Worm (Caenorhabditis elegans) whole organism, L2 larva: Measurements from ENCODE around the gene Y75B12B.13.
"Not testable (repeated sequence)": the region's sequence is repeated elsewhere in the genome, so short reads cannot be mapped to it uniquely, and the experiment has no call there.

ENCODE experiments used
- F13H6.1 ChIP-seq: sonication (generic microtip); optimal IDR thresholded peaks from 2 replicates; lab custom pipeline; 2016; ENCODE audit warnings: missing genetic modification characterization, missing compliant biosample characterization
- Y55F3AM.14 ChIP-seq: fragments of 200-800 bp; sonication (Bioruptor generic); optimal IDR thresholded peaks from 2 replicates; lab custom pipeline; 2018; ENCODE audit warnings: mild to moderate bottlenecking, missing genetic modification characterization, missing compliant biosample characterization
- ZK546.5 ChIP-seq: sonication (generic microtip); optimal IDR thresholded peaks from 2 replicates; lab custom pipeline; 2017; ENCODE audit warnings: missing biosample characterization, missing genetic modification characterization
- alr-1 ChIP-seq: fragments of 150-350 bp; optimal IDR thresholded peaks from 2 replicates; lab custom pipeline; 2014; ENCODE audit warnings: missing biosample characterization, missing genetic modification characterization
- aly-2 ChIP-seq: fragments of 150-350 bp; optimal IDR thresholded peaks from 2 replicates; lab custom pipeline; 2014; ENCODE audit warnings: missing biosample characterization, missing genetic modification characterization
- ama-1 ChIP-seq: fragments of 150-350 bp; optimal IDR thresholded peaks from 2 replicates; lab custom pipeline; 2018; ENCODE audit warnings: inconsistent platforms
- ceh-82 ChIP-seq: fragments of 150-350 bp; optimal IDR thresholded peaks from 2 replicates; lab custom pipeline; 2014; ENCODE audit warnings: missing biosample characterization, missing genetic modification characterization
- dmd-4 ChIP-seq: sonication (generic microtip); optimal IDR thresholded peaks from 2 replicates; lab custom pipeline; 2017; ENCODE audit warnings: missing biosample characterization, missing genetic modification characterization
- egl-27 ChIP-seq: sonication (generic microtip); optimal IDR thresholded peaks from 3 replicates; lab custom pipeline; 2017; ENCODE audit warnings: missing biosample characterization, missing genetic modification reagents, missing genetic modification characterization
- elt-1 ChIP-seq: fragments of 150-350 bp; optimal IDR thresholded peaks from 2 replicates; lab custom pipeline; 2014; ENCODE audit warnings: missing biosample characterization, missing genetic modification characterization
- gmeb-1 ChIP-seq: fragments of 150-350 bp; optimal IDR thresholded peaks from 2 replicates; lab custom pipeline; 2014; ENCODE audit warnings: missing biosample characterization, missing genetic modification characterization
- lin-11 ChIP-seq: fragments of 150-350 bp; sonication (generic microtip); optimal IDR thresholded peaks from 2 replicates; lab custom pipeline; 2014; ENCODE audit warnings: missing biosample characterization, missing genetic modification characterization, inconsistent platforms, mixed read lengths
- lin-13 ChIP-seq: fragments of 150-350 bp; optimal IDR thresholded peaks from 2 replicates; lab custom pipeline; 2014; ENCODE audit warnings: missing biosample characterization, missing genetic modification reagents, missing genetic modification characterization
- lin-39 ChIP-seq: fragments of 150-350 bp; optimal IDR thresholded peaks from 2 replicates; lab custom pipeline; 2014; ENCODE audit warnings: missing biosample characterization, missing genetic modification reagents, missing genetic modification characterization
- mab-5 ChIP-seq: fragments of 150-350 bp; optimal IDR thresholded peaks from 2 replicates; lab custom pipeline; 2014; ENCODE audit warnings: missing biosample characterization, missing genetic modification characterization
- mdl-1 ChIP-seq, 2 experiments: fragments of 150-350 bp in 1 of 2; sonication (generic microtip) in 1 of 2; optimal IDR thresholded peaks; 2 replicates each; lab custom pipeline; 2017; ENCODE audit warnings: missing biosample characterization in 2 of 2, missing genetic modification characterization in 2 of 2
- nhr-11 ChIP-seq: fragments of 150-350 bp; optimal IDR thresholded peaks from 2 replicates; lab custom pipeline; 2014; ENCODE audit warnings: missing biosample characterization, missing genetic modification characterization
- nhr-12 ChIP-seq: fragments of 150-350 bp; optimal IDR thresholded peaks from 2 replicates; lab custom pipeline; 2014; ENCODE audit warnings: missing biosample characterization, missing genetic modification characterization
- nhr-21 ChIP-seq: fragments of 150-350 bp; optimal IDR thresholded peaks from 2 replicates; lab custom pipeline; 2014; ENCODE audit warnings: missing biosample characterization, missing genetic modification characterization
- nhr-23 ChIP-seq: fragments of 150-350 bp; optimal IDR thresholded peaks from 2 replicates; lab custom pipeline; 2014; ENCODE audit warnings: missing biosample characterization, missing genetic modification reagents, missing genetic modification characterization
- nhr-25 ChIP-seq: fragments of 150-350 bp; sonication (generic microtip); optimal IDR thresholded peaks from 3 replicates; lab custom pipeline; 2014; ENCODE audit warnings: missing biosample characterization, missing genetic modification characterization
- nhr-77 ChIP-seq: fragments of 150-350 bp; optimal IDR thresholded peaks from 2 replicates; lab custom pipeline; 2014; ENCODE audit warnings: missing biosample characterization, missing genetic modification characterization
- peb-1 ChIP-seq: fragments of 150-350 bp; optimal IDR thresholded peaks from 2 replicates; lab custom pipeline; 2014; ENCODE audit warnings: missing biosample characterization, missing genetic modification characterization
- sem-4 ChIP-seq: fragments of 150-350 bp; optimal IDR thresholded peaks from 2 replicates; lab custom pipeline; 2014; ENCODE audit warnings: missing biosample characterization, missing genetic modification reagents, missing genetic modification characterization
- sma-3 ChIP-seq: sonication (generic microtip); optimal IDR thresholded peaks from 2 replicates; lab custom pipeline; 2016; ENCODE audit warnings: missing genetic modification reagents, missing genetic modification characterization, missing compliant biosample characterization
- snpc-4 ChIP-seq: fragments of 150-350 bp; optimal IDR thresholded peaks from 2 replicates; lab custom pipeline; 2014; ENCODE audit warnings: missing biosample characterization, missing genetic modification characterization
- unc-39 ChIP-seq: fragments of 150-350 bp; optimal IDR thresholded peaks from 2 replicates; lab custom pipeline; 2014; ENCODE audit warnings: missing biosample characterization, missing genetic modification characterization
- unc-55 ChIP-seq: fragments of 150-350 bp; sonication (generic microtip); optimal IDR thresholded peaks from 3 replicates; lab custom pipeline; 2014; ENCODE audit warnings: missing biosample characterization, missing genetic modification reagents, missing genetic modification characterization
- unc-62 ChIP-seq: fragments of 150-350 bp; optimal IDR thresholded peaks from 2 replicates; lab custom pipeline; 2014; ENCODE audit warnings: missing biosample characterization, missing genetic modification reagents, missing genetic modification characterization
- zag-1 ChIP-seq: fragments of 150-350 bp; optimal IDR thresholded peaks from 2 replicates; lab custom pipeline; 2014; ENCODE audit warnings: missing biosample characterization, missing genetic modification characterization
- ztf-1 ChIP-seq: fragments of 200-800 bp; sonication (Bioruptor generic); conservative IDR thresholded peaks from 2 replicates; pipeline ENCODE4 v1.3.6; 2022; ENCODE audit warnings: missing genetic modification characterization, missing compliant biosample characterization
- ztf-11 ChIP-seq: sonication (generic microtip); optimal IDR thresholded peaks from 2 replicates; lab custom pipeline; 2017; ENCODE audit warnings: missing biosample characterization, missing genetic modification characterization
- ztf-4 ChIP-seq: fragments of 150-350 bp; optimal IDR thresholded peaks from 2 replicates; lab custom pipeline; 2014; ENCODE audit warnings: missing biosample characterization, missing genetic modification characterization

The Y75B12B.13 gene

DNA sequence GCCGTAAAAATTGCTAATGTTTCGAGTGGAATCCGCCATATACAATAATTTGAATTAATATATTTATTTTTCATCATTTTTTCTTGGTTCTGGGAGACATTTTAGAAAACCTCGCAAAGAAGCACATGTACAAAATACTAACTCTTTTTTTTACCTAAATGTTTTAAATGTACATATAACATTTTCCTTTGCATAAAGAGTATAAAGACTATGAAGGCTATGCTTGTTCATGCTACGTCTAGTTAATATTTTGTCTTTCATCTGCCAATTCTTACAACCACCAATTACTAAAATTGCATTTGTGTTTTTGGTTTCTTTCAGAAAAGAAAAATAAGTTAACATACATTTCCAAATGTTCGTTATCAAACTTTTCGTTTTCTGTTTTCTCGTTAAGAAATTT lies 27.5 kb upstream of the Y75B12B.13 start, which contains the start of gene irld-25:
irld-25 (plus strand) TSS at position 301 of the 400 bp plus-strand sequence.
- no peak for TF ChIP-seq sma-3 (GFP tag; lab: Kevin White, UChicago)
- no peak for TF ChIP-seq ztf-1
- no peak for TF ChIP-seq nhr-25 (tag; lab: Kevin White, UChicago)
- no peak for TF ChIP-seq mdl-1 (tag; optimal IDR thresholded peaks at IDR 0.05; lab: Kevin White, UChicago)
- TF ChIP-seq nhr-77 (tag; lab: Kevin White, UChicago), result no peak
- TF ChIP-seq mab-5 (tag; lab: Kevin White, UChicago), result no peak
- no peak for TF ChIP-seq lin-13
- no peak for TF ChIP-seq lin-39 (tag; lab: Kevin White, UChicago)
- TF ChIP-seq ztf-11 (tag; lab: Kevin White, UChicago), result no peak
- no peak for TF ChIP-seq elt-1
- TF ChIP-seq unc-39 (tag; lab: Kevin White, UChicago), result no peak
- TF ChIP-seq nhr-23 (tag; lab: Kevin White, UChicago), result no peak
- TF ChIP-seq nhr-11, result no peak
- no peak for TF ChIP-seq egl-27 (tag; lab: Kevin White, UChicago)
- TF ChIP-seq snpc-4 (tag; lab: Kevin White, UChicago), result no peak
- no peak for TF ChIP-seq dmd-4 (tag; lab: Kevin White, UChicago)
- TF ChIP-seq ceh-82 (tag; lab: Kevin White, UChicago), result no peak

DNA sequence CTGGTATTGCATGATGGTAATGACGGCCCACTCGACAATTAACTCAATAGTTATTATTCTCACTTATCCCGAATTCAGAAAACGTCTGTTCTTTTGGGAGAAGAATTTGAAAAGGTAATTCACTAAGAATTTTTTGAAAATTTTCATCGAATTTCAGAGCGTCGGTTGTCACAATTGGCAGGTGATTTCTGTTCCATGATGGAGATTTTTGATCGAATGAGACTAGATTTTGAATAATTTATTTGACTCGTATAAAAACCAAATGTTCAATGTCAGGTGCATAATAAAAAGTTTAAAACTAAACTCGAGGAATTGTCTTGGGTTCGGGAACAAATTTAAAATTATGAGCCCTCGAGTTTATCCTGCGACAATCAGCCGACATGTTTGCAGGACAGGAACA lies 22.9 kb upstream of the Y75B12B.13 start, which contains the start of gene sri-25:
sri-25 (plus strand) TSS at position 301 of the 400 bp plus-strand sequence.
- no peak for TF ChIP-seq nhr-77 (tag; lab: Kevin White, UChicago)
- no peak for TF ChIP-seq ZK546.5 (tag; lab: Kevin White, UChicago)
- no peak for TF ChIP-seq alr-1 (tag; lab: Kevin White, UChicago)
- no peak for TF ChIP-seq nhr-11
- TF ChIP-seq lin-13, result no peak
- no peak for TF ChIP-seq nhr-25 (tag; lab: Kevin White, UChicago)
- no peak for TF ChIP-seq mdl-1 (tag; optimal IDR thresholded peaks at IDR 0.05; lab: Kevin White, UChicago)

DNA sequence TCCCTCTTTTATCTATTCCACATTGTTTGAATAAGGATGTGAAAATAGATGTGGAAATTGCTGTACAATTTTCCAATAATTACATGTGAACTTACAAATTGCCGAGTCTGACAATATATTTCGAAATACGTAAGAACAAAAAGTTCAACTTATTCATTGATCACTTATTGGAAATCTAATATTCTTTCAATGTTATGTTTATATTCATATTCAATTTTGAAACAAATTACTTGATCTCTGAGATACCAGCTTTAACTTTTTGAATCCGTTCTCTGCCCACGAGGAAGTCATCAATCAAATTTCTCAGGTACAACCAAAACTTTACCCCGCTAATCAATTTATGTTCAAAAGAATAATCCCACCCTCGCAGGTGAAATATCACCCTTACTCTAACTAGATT lies 21.4 kb upstream of the Y75B12B.13 start, which contains the start of gene sri-26:
sri-26 (plus strand) TSS at position 301 of the 400 bp plus-strand sequence.
- not testable (repeated sequence) for TF ChIP-seq Y55F3AM.14 (GFP tag; lab: Kevin White, UChicago); ZK546.5 (tag; lab: Kevin White, UChicago); unc-39 (tag; lab: Kevin White, UChicago)

DNA sequence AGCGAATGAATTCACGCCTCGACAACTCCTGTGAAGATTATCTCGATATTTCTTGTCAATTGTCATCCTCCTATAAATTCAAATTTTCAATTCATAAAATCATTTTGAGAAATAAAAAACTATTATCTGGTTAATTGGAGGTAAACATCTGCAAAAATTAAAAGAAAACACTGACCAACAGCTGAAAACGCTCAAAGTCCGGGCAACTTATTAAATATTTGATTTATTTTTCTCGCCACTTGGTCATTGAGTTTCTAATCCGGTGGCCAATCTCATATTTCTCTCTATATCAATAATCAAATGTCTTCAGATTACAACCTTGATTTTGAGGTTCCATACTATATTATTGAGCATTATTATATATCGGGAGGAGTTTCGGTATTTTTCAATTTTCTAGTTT lies 18.1 kb upstream of the Y75B12B.13 start, which contains the start of gene sri-24:
sri-24 (plus strand) TSS at position 301 of the 400 bp plus-strand sequence.
- TF ChIP-seq nhr-12; F13H6.1 (tag; lab: Kevin White, UChicago); unc-62 (GFP tag; lab: Kevin White, UChicago): not testable (repeated sequence)
- TF ChIP-seq, all 48 proteins: peak for 0; not testable (repeated sequence) for 48

DNA sequence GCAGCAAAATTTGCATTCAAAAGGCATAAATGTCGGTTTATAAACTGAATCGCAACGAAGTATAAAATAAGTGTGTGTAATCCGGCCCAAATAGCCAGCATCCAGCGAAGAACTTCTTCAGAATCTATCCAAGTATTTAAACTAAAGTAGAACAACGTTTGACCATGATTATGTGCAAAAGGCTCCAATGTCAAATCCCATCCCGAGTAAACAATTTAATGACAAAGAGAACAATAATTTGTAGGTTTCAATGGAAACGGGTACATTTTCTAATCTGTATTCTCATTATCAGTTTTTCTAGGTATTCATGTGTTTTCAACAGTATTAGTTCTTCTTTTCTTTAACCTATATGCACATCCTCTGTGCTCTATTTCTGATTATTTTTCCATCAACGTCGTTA lies 13.9 kb upstream of the Y75B12B.13 start, which contains the start of gene C41G6.12:
C41G6.12 (minus strand) TSS at position 101 of the 400 bp plus-strand sequence.
- TF ChIP-seq egl-27, lin-39, nhr-21 (tag; lab: Kevin White, UChicago): not testable (repeated sequence)

ce11 chrV:15199768-15200167 lies 6.0 kb upstream of the Y75B12B.13 start, which contains the start of gene Y75B12B.10:
Gene Y75B12B.10, plus strand, starts transcription at chrV:15200068.
- TF ChIP-seq sem-4 (tag; lab: Kevin White, UChicago), result no peak
- TF ChIP-seq ztf-11 (tag; lab: Kevin White, UChicago), result no peak
- no peak for TF ChIP-seq zag-1
- no peak for TF ChIP-seq elt-1
- no peak for TF ChIP-seq peb-1 (tag; lab: Kevin White, UChicago)
- no peak for TF ChIP-seq aly-2 (tag; lab: Kevin White, UChicago)
- no peak for TF ChIP-seq ama-1 (lab: Kevin White, UChicago)
- TF ChIP-seq gmeb-1 (tag; lab: Kevin White, UChicago), result no peak
- TF ChIP-seq lin-11, result no peak
- TF ChIP-seq ztf-1, result no peak
- no peak for TF ChIP-seq ztf-4 (tag; lab: Kevin White, UChicago)
- no peak for TF ChIP-seq unc-39 (tag; lab: Kevin White, UChicago)
- no peak for TF ChIP-seq nhr-23 (tag; lab: Kevin White, UChicago)
- no peak for TF ChIP-seq nhr-12
- TF ChIP-seq unc-55 (GFP tag; lab: Kevin White, UChicago), result no peak
- TF ChIP-seq unc-62 (GFP tag; lab: Kevin White, UChicago), result no peak
- TF ChIP-seq nhr-11, result no peak
